Worm (Caenorhabditis elegans): ENCODE measurements around the gene W02B12.12.

- no peak for TF ChIP-seq nhr-77 (tag; optimal IDR thresholded peaks at IDR 0.05)
- TF ChIP-seq F16B12.6 (tag; optimal IDR thresholded peaks at IDR 0.05) = no peak
- no peak for TF ChIP-seq nhr-19 (GFP tag; conservative IDR thresholded peaks at IDR 0.05)
- no peak for TF ChIP-seq lin-35 (GFP tag; optimal IDR thresholded peaks at IDR 0.05)
- TF ChIP-seq egl-13 (tag; optimal IDR thresholded peaks at IDR 0.05) = no peak
- TF ChIP-seq unc-130 (tag; optimal IDR thresholded peaks at IDR 0.05) = no peak
- TF ChIP-seq lin-13 (GFP tag; optimal IDR thresholded peaks at IDR 0.05) = no peak
- no peak for TF ChIP-seq ztf-4 (tag; optimal IDR thresholded peaks at IDR 0.05)
- TF ChIP-seq nhr-237 (tag; optimal IDR thresholded peaks at IDR 0.05) = no peak
- no peak for TF ChIP-seq C34B4.2 (tag; optimal IDR thresholded peaks at IDR 0.05)
Measured at ce11 chrII:11467541-11467940, 11.4 kb downstream of the W02B12.12 start, which contains the start of gene klp-17.

Measured in whole organism, L1 larva.